Fruit fly (Drosophila melanogaster) whole organism, pupa: Measurements from ENCODE around the gene CG5883.

Experiments used
- CG10348 ChIP-seq: fragments of 200-800 bp; sonication (Bioruptor generic); IDR thresholded peaks from 2 replicates; pipeline ENCODE4 v1.3.6; 2022; ENCODE audit warnings: missing biosample characterization, missing genetic modification characterization
- CG12605 ChIP-seq: fragments of 200-800 bp; sonication (Bioruptor generic); IDR thresholded peaks from 2 replicates; pipeline ENCODE4 v1.3.6; 2022; ENCODE audit warnings: missing biosample characterization, missing genetic modification characterization
- CG13204 ChIP-seq: fragments of 200-800 bp; sonication (Bioruptor generic); optimal IDR thresholded peaks from 2 replicates; lab custom pipeline; 2018; ENCODE audit warnings: missing biosample characterization, mild to moderate bottlenecking, missing genetic modification characterization, moderate library complexity
- CG14655 ChIP-seq: fragments of 200-800 bp; sonication (Bioruptor generic); optimal IDR thresholded peaks from 3 replicates; lab custom pipeline; 2017; ENCODE audit warnings: mild to moderate bottlenecking, missing biosample characterization, missing genetic modification reagents, missing genetic modification characterization
- CG17806 ChIP-seq: fragments of 200-800 bp; sonication (Bioruptor generic); optimal IDR thresholded peaks from 2 replicates; lab custom pipeline; 2018; ENCODE audit warnings: missing biosample characterization, mild to moderate bottlenecking, missing genetic modification characterization, moderate library complexity
- CG32121 ChIP-seq: fragments of 200-800 bp; sonication (Bioruptor generic); IDR thresholded peaks from 2 replicates; pipeline ENCODE4 v1.3.6; 2022; ENCODE audit warnings: missing biosample characterization, missing genetic modification characterization
- CG34367 ChIP-seq: fragments of 200-800 bp; sonication (Bioruptor generic); optimal IDR thresholded peaks from 2 replicates; lab custom pipeline; 2018; ENCODE audit warnings: missing biosample characterization, mild to moderate bottlenecking, missing genetic modification characterization
- CG4496 ChIP-seq: fragments of 200-800 bp; sonication (Bioruptor generic); IDR thresholded peaks from 3 replicates; pipeline ENCODE4 v1.3.6; 2022; ENCODE audit warnings: missing biosample characterization, missing genetic modification characterization
- CG8159 ChIP-seq: fragments of 200-800 bp; sonication (Bioruptor generic); optimal IDR thresholded peaks from 3 replicates; lab custom pipeline; 2018; ENCODE audit warnings: missing biosample characterization, mild to moderate bottlenecking, missing genetic modification characterization, moderate library complexity
- CG8301 ChIP-seq: fragments of 200-800 bp; sonication (Bioruptor generic); optimal IDR thresholded peaks from 2 replicates; lab custom pipeline; 2018; ENCODE audit warnings: missing biosample characterization, mild to moderate bottlenecking, missing genetic modification characterization
- CG9948 ChIP-seq: fragments of 200-800 bp; sonication (Bioruptor generic); optimal IDR thresholded peaks from 2 replicates; lab custom pipeline; 2018; ENCODE audit warnings: missing biosample characterization, mild to moderate bottlenecking, missing genetic modification characterization, moderate library complexity
- D1 ChIP-seq: fragments of 200-800 bp; sonication (Bioruptor generic); optimal IDR thresholded peaks from 2 replicates; lab custom pipeline; 2018; ENCODE audit warnings: missing biosample characterization, mild to moderate bottlenecking, missing genetic modification characterization, moderate library complexity
- EcR ChIP-seq: fragments of 200-800 bp; sonication (Bioruptor generic); optimal IDR thresholded peaks from 3 replicates; lab custom pipeline; 2019; ENCODE audit warnings: missing biosample characterization, missing genetic modification characterization, mild to moderate bottlenecking, moderate library complexity, missing genetic modification reagents
- Ets98B ChIP-seq: fragments of 200-800 bp; sonication (Bioruptor generic); IDR thresholded peaks from 2 replicates; pipeline ENCODE4 v1.3.6; 2022; ENCODE audit warnings: missing biosample characterization, missing genetic modification characterization
- Pif1A ChIP-seq: fragments of 200-800 bp; sonication (Bioruptor generic); optimal IDR thresholded peaks from 3 replicates; lab custom pipeline; 2016; ENCODE audit warnings: missing biosample characterization, missing genetic modification characterization
- Pif1B ChIP-seq: fragments of 200-800 bp; sonication (Bioruptor generic); optimal IDR thresholded peaks from 3 replicates; lab custom pipeline; 2016; ENCODE audit warnings: missing biosample characterization, missing genetic modification characterization
- Snoo ChIP-seq: fragments of 200-800 bp; sonication (Bioruptor generic); optimal IDR thresholded peaks from 3 replicates; lab custom pipeline; 2017; ENCODE audit warnings: missing biosample characterization, mild to moderate bottlenecking, missing genetic modification characterization, inconsistent platforms
- fd96Ca ChIP-seq: fragments of 200-800 bp; sonication (Bioruptor generic); IDR thresholded peaks from 3 replicates; pipeline ENCODE4 v1.3.6; 2022; ENCODE audit warnings: missing biosample characterization, missing genetic modification characterization
- gl ChIP-seq: fragments of 200-800 bp; sonication (Bioruptor generic); optimal IDR thresholded peaks from 2 replicates; lab custom pipeline; 2018; ENCODE audit warnings: missing biosample characterization, mild to moderate bottlenecking, missing genetic modification characterization
- rn ChIP-seq: fragments of 200-800 bp; sonication (Bioruptor generic); IDR thresholded peaks from 2 replicates; pipeline ENCODE4 v1.3.6; 2022; ENCODE audit warnings: missing biosample characterization, missing genetic modification characterization

CG5883 gene

dm6 chr3L:11941612-11942011, 3.0 kb downstream of the CG5883 start, which contains the start of gene Rpt4R:
Rpt4R (plus strand) TSS chr3L:11941912.
- TF ChIP-seq fd96Ca = no peak
- no peak for TF ChIP-seq gl
- no peak for TF ChIP-seq CG13204 (GFP tag; lab: Kevin White, UChicago)

- TF ChIP-seq EcR = no peak
- no peak for TF ChIP-seq Pif1B (GFP tag; lab: Kevin White, UChicago)
- no peak for TF ChIP-seq CG12605 (GFP tag; lab: Robert Waterston, UW)
- TF ChIP-seq CG10348 (GFP tag; lab: Robert Waterston, UW) = no peak
- TF ChIP-seq Ets98B (GFP tag; lab: Robert Waterston, UW) = no peak
- no peak for TF ChIP-seq CG34367 (tag; lab: Kevin White, UChicago)
- TF ChIP-seq CG17806 (tag; lab: Kevin White, UChicago) = no peak
- TF ChIP-seq gl = no peak
- no peak for TF ChIP-seq Snoo (tag; lab: Kevin White, UChicago)
- no peak for TF ChIP-seq CG32121 (GFP tag; lab: Robert Waterston, UW)
- TF ChIP-seq CG8301 (tag; lab: Kevin White, UChicago) = no peak
These were observed 5.9 kb downstream of the CG5883 start, which contains the start of gene CG44837 for dm6 chr3L:11938716-11939115. CG44837 (minus strand) TSS chr3L:11938872.

dm6 chr3L:11937270-11937669, 7.4 kb downstream of the CG5883 start:
- TF ChIP-seq CG17806 (tag; lab: Kevin White, UChicago) = no peak
- no peak for TF ChIP-seq gl
- no peak for TF ChIP-seq Pif1A (GFP tag; lab: Kevin White, UChicago)

- TF ChIP-seq rn = no peak
- no peak for TF ChIP-seq CG34367 (tag; lab: Kevin White, UChicago)
- no peak for TF ChIP-seq Ets98B (GFP tag; lab: Robert Waterston, UW)
These were observed 13.0 kb downstream of the CG5883 start for dm6 chr3L:11931619-11932018.

dm6 chr3L:11927287-11927743, 17.3 kb downstream of the CG5883 start, which contains the start of gene byn:
byn (plus strand) TSS chr3L:11927693.
- TF ChIP-seq CG17806 (tag; lab: Kevin White, UChicago) = no peak
- no peak for TF ChIP-seq CG8159 (tag; lab: Kevin White, UChicago)

dm6 chr3L:11925382-11925781, 19.3 kb downstream of the CG5883 start:
- TF ChIP-seq rn = no peak
- TF ChIP-seq CG17806 (tag; lab: Kevin White, UChicago) = no peak
- no peak for TF ChIP-seq CG8301 (tag; lab: Kevin White, UChicago)
- no peak for TF ChIP-seq Ets98B (GFP tag; lab: Robert Waterston, UW)
- TF ChIP-seq CG4496 (GFP tag; lab: Robert Waterston, UW) = no peak
- no peak for TF ChIP-seq CG12605 (GFP tag; lab: Robert Waterston, UW)
- TF ChIP-seq gl = no peak
- TF ChIP-seq fd96Ca = no peak
- no peak for TF ChIP-seq Pif1B (GFP tag; lab: Kevin White, UChicago)
- no peak for TF ChIP-seq CG14655
- TF ChIP-seq D1 (tag; lab: Kevin White, UChicago) = no peak
- no peak for TF ChIP-seq CG13204 (GFP tag; lab: Kevin White, UChicago)
- no peak for TF ChIP-seq CG34367 (tag; lab: Kevin White, UChicago)
- TF ChIP-seq EcR = no peak
- TF ChIP-seq CG9948 (tag; lab: Kevin White, UChicago) = no peak
- no peak for TF ChIP-seq CG32121 (GFP tag; lab: Robert Waterston, UW)
- TF ChIP-seq, all 21 proteins: peak for 0

dm6 chr3L:11924657-11925056, 20.0 kb downstream of the CG5883 start, which contains the start of gene SdhAL:
SdhAL (minus strand) TSS chr3L:11924757.
- TF ChIP-seq CG34367 (tag; lab: Kevin White, UChicago) (no peak), Pif1A (GFP tag; lab: Kevin White, UChicago) (no peak), Pif1B (GFP tag; lab: Kevin White, UChicago) (no peak), rn (no peak), CG13204 (GFP tag; lab: Kevin White, UChicago) (no peak), CG10348 (GFP tag; lab: Robert Waterston, UW) (no peak), fd96Ca (no peak), CG4496 (GFP tag; lab: Robert Waterston, UW) (no peak), CG32121 (GFP tag; lab: Robert Waterston, UW) (no peak), CG14655 (no peak), D1 (tag; lab: Kevin White, UChicago) (no peak), CG9948 (tag; lab: Kevin White, UChicago) (no peak), Ets98B (GFP tag; lab: Robert Waterston, UW) (no peak), EcR (no peak), CG12605 (GFP tag; lab: Robert Waterston, UW) (no peak), CG8301 (tag; lab: Kevin White, UChicago) (no peak), CG17806 (tag; lab: Kevin White, UChicago) (no peak), Snoo (tag; lab: Kevin White, UChicago) (no peak)

- TF ChIP-seq fd96Ca (no peak), EcR (no peak), CG10348 (GFP tag; lab: Robert Waterston, UW) (no peak), CG12605 (GFP tag; lab: Robert Waterston, UW) (no peak), D1 (tag; lab: Kevin White, UChicago) (no peak), CG34367 (tag; lab: Kevin White, UChicago) (no peak), CG9948 (tag; lab: Kevin White, UChicago) (no peak)
These were observed 23.4 kb downstream of the CG5883 start, which contains the start of gene CG11588 for dm6 chr3L:11921213-11921612. CG11588 (plus strand) TSS chr3L:11921513.
